Fruit fly (Drosophila melanogaster) whole organism, larva: ENCODE data around the gene CG42487.

Experiments used
- noc ChIP-seq: fragments of 200-800 bp; sonication (Bioruptor generic); optimal IDR thresholded peaks from 3 replicates; lab custom pipeline; 2019; ENCODE audit warnings: missing biosample characterization, mild to moderate bottlenecking, missing genetic modification characterization, moderate library complexity

Gene CG42487

DNA sequence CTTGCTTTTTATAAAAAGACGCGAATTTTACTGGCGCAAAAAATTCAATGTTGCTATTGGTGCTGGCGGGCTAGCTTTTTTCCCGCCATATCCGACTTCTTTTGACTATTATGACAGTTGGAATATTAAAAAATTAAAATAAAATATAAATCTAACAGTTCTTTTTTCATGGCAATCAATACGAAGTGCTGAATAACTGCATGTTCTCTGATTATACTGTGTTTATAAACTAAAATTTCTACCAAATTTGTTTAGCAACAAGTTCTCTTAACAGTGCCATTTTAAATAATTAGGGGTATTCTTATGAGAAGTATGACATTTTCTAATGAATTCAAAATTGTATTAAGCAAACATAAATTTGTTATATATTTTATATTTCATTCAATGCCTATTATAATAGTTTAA, 39.7 kb downstream of the CG42487 start, which contains the start of gene Boh1:
Gene Boh1 (minus strand): TSS at position 76 of the 405 bp plus-strand sequence.
- peak; percentile 38 for TF ChIP-seq noc (tag; lab: Kevin White, UChicago)

DNA sequence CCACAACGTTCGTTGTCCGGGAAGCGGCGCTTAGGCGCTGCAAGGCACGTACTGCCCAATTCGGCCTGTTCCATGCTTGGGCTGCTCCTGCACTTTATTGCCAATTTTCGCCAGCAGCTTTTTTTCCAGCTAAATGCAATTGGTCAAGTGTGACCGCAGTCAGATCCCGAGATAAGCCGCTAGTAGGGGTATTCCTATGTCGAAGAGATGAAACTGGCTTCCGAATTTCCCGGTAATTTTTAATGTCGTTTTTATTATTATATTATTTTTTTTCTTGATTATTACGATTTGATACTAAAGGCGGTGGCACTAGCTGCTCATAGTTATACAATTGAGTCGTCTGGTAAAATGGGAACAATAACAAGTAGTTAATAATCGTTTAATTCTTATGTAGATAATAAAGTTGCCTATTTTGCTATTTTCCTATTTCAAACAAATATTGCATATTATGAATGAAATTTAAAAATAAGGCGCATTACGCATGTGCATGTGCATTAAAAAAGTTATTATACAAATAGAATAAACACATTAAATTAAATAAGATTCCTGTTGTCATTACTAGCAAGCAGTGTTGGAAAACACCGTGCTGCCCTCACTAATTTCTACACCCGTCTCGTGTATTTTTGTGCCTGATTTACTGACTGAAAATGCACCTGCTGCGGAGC, 42.6 kb downstream of the CG42487 start, which contains the start of the genes CG5003 and mRpS22:
Gene CG5003 (minus strand): TSS at position 162 of the 665 bp plus-strand sequence.
Gene mRpS22 (plus strand): TSS at position 554 of the 665 bp plus-strand sequence.
- TF ChIP-seq noc (tag; lab: Kevin White, UChicago): peak; percentile 58

DNA sequence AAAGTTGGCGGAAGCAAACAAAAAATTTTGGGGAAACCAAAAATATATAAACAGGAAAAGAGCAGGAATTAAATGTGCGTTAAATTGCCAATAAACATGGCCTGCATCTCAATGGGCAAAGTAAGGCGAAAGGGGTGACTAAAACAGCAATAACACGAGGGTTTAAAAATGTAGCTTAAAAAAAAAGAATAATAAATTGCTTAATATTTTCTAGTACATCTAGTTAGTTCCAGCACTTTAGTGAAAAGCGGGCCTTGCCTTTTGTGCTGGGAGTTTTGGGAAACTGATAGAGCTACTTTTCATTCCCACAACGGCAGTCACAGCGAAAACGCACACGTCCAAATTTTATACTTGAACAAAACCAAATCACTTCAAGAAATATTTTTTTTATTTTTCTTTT, 46.9 kb downstream of the CG42487 start, which contains the start of gene mil:
Gene mil (plus strand): TSS at position 301 of the 400 bp plus-strand sequence.
- no peak for TF ChIP-seq noc (tag; lab: Kevin White, UChicago)
